Worm (Caenorhabditis elegans): ENCODE data around the gene gipc-1.

DNA sequence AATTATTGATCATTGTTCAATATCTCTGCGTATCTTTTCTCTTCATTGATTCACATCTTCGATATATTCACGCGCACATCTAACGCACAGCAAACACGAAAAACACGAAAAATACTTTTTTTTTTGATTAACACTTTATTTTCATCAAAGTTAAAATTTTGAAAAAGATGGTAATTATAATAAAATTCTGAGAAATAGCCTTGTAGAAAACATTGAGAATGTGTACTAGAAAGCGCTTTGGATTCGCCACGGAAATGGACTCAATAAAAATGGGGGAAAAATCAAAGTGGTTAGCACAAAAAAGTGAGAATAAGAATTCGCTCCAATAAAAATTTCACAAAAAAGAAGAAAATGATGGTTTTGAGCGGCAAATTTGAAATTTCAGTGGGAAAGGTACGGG, 23.0 kb downstream of the gipc-1 start, which contains the start of gene F26F4.6:
- TF ChIP-seq ets-4 (GFP tag; optimal IDR thresholded peaks at IDR 0.05), result no peak
- TF ChIP-seq ceh-79 (tag; optimal IDR thresholded peaks at IDR 0.05), result no peak
- TF ChIP-seq snpc-4 (GFP tag; optimal IDR thresholded peaks at IDR 0.05), result no peak
- TF ChIP-seq snpc-4 (tag; optimal IDR thresholded peaks at IDR 0.05), result no peak
- no peak for TF ChIP-seq attf-6 (GFP tag; IDR thresholded peaks at IDR 0.05)
- no peak for TF ChIP-seq snpc-3.4 (tag; optimal IDR thresholded peaks at IDR 0.05)
- TF ChIP-seq F33H1.4 (GFP tag; IDR thresholded peaks at IDR 0.05), result no peak
- TF ChIP-seq pha-4 (tag; optimal IDR thresholded peaks at IDR 0.05), result no peak
- TF ChIP-seq tbp1 (GFP tag; optimal IDR thresholded peaks at IDR 0.05), result no peak
- no peak for TF ChIP-seq attf-5 (GFP tag; optimal IDR thresholded peaks at IDR 0.05)
- no peak for TF ChIP-seq ama-1 (optimal IDR thresholded peaks at IDR 0.05)
- TF ChIP-seq ama-1 (GFP tag; optimal IDR thresholded peaks at IDR 0.05), result no peak
- no peak for TF ChIP-seq tbx-9 (tag; optimal IDR thresholded peaks at IDR 0.05; ENCODE audit: borderline replicate concordance)
- no peak for TF ChIP-seq cebp-1 (GFP tag; IDR thresholded peaks at IDR 0.05)
- TF ChIP-seq cebp-1 (tag; optimal IDR thresholded peaks at IDR 0.05), result no peak

All from whole organism, young adult.